Worm (Caenorhabditis elegans): Measurements from ENCODE around the gene F33G12.3.

The F33G12.3 gene

ce11 chrII:5008033-5008432 is 25.8 kb downstream of the F33G12.3 start, which contains the start of gene F59A6.3:
Gene F59A6.3, plus strand, starts transcription at chrII:5008333.
- TF ChIP-seq nhr-27 (tag; optimal IDR thresholded peaks at IDR 0.05) (no peak), K12H6.12 (tag; optimal IDR thresholded peaks at IDR 0.05) (no peak), unc-62 (GFP tag; optimal IDR thresholded peaks at IDR 0.05) (no peak), B0336.3 (GFP tag; IDR thresholded peaks at IDR 0.05) (no peak), madf-8 (GFP tag; conservative IDR thresholded peaks at IDR 0.05) (no peak), snpc-1.3 (tag; optimal IDR thresholded peaks at IDR 0.05; ENCODE audit: insufficient read depth) (no peak), ceh-91 (GFP tag; IDR thresholded peaks at IDR 0.05) (no peak), tbp1 (GFP tag; optimal IDR thresholded peaks at IDR 0.05) (no peak), ceh-79 (tag; optimal IDR thresholded peaks at IDR 0.05) (no peak), hmg-20 (GFP tag; IDR thresholded peaks at IDR 0.05) (no peak), chd-7 (tag; optimal IDR thresholded peaks at IDR 0.05) (no peak)

ce11 chrII:5004781-5005180 is 29.1 kb downstream of the F33G12.3 start, which contains the start of gene F59A6.4:
Gene F59A6.4, plus strand, starts transcription at chrII:5005081.
- TF ChIP-seq attf-3 (GFP tag; conservative IDR thresholded peaks at IDR 0.05) (no peak), akir-1 (GFP tag; optimal IDR thresholded peaks at IDR 0.05) (no peak), attf-5 (GFP tag; optimal IDR thresholded peaks at IDR 0.05) (no peak)

- TF ChIP-seq lsl-1 (GFP tag; optimal IDR thresholded peaks at IDR 0.05) (peak; percentile 23), efl-1 (GFP tag; optimal IDR thresholded peaks at IDR 0.05) (no peak), snpc-4 (GFP tag; optimal IDR thresholded peaks at IDR 0.05) (no peak), snpc-4 (tag; optimal IDR thresholded peaks at IDR 0.05) (no peak), F49E8.2 (tag; optimal IDR thresholded peaks at IDR 0.05; ENCODE audit: insufficient read depth) (peak; percentile 12), hrde-1 (tag; optimal IDR thresholded peaks at IDR 0.05; ENCODE audit: borderline replicate concordance) (peak; percentile 8)
Observed at ce11 chrII:5003660-5004059, 30.2 kb downstream of the F33G12.3 start, which contains the start of gene F59A6.10. Gene F59A6.10, plus strand, starts transcription at chrII:5003960.

- TF ChIP-seq xnd-1 (tag; optimal IDR thresholded peaks at IDR 0.05) (no peak), aptf-3 (GFP tag; IDR thresholded peaks at IDR 0.05) (0 out of 2 replicates have a peak, but pooled peaks have one; percentile 49), lir-1 (GFP tag; conservative IDR thresholded peaks at IDR 0.05) (no peak), ztf-26 (tag; optimal IDR thresholded peaks at IDR 0.05) (no peak)
Observed at ce11 chrII:5001866-5002265, 32.0 kb downstream of the F33G12.3 start.

- no peak for TF ChIP-seq cebp-2 (GFP tag; IDR thresholded peaks at IDR 0.05)
- no peak for TF ChIP-seq aptf-3 (GFP tag; IDR thresholded peaks at IDR 0.05)
- no peak for TF ChIP-seq nfya-2 (GFP tag; IDR thresholded peaks at IDR 0.05)
- no peak for TF ChIP-seq hrde-1 (tag; optimal IDR thresholded peaks at IDR 0.05; ENCODE audit: borderline replicate concordance)
- no peak for TF ChIP-seq C17E4.6 (GFP tag; IDR thresholded peaks at IDR 0.05)
- peak; percentile 52 to 98 (median 71) for TF ChIP-seq lin-35 (GFP tag; optimal IDR thresholded peaks at IDR 0.05)
- TF ChIP-seq ztf-3 (GFP tag; optimal IDR thresholded peaks at IDR 0.05), result no peak
- TF ChIP-seq ztf-6 (GFP tag; IDR thresholded peaks at IDR 0.05), result no peak
- TF ChIP-seq lag-1 (GFP tag; IDR thresholded peaks at IDR 0.05), result no peak
- no peak for TF ChIP-seq mel-28 (tag; optimal IDR thresholded peaks at IDR 0.05; ENCODE audit: borderline replicate concordance)
- no peak for TF ChIP-seq lir-1 (GFP tag; conservative IDR thresholded peaks at IDR 0.05)
- no peak for TF ChIP-seq snpc-1.3 (tag; optimal IDR thresholded peaks at IDR 0.05; ENCODE audit: insufficient read depth)
- TF ChIP-seq egl-18 (GFP tag; IDR thresholded peaks at IDR 0.05), result 0 out of 2 replicates have a peak, but pooled peaks have one; percentile 13
- no peak for TF ChIP-seq madf-8 (GFP tag; conservative IDR thresholded peaks at IDR 0.05)
- no peak for TF ChIP-seq rpc-1 (optimal IDR thresholded peaks at IDR 0.05)
- TF ChIP-seq rpc-1 (tag; optimal IDR thresholded peaks at IDR 0.05), result no peak
- TF ChIP-seq tlf-1 (GFP tag; optimal IDR thresholded peaks at IDR 0.05), result no peak
- TF ChIP-seq ceh-79 (tag; optimal IDR thresholded peaks at IDR 0.05), result no peak
- peak; percentile 41 for TF ChIP-seq snpc-1.1 (tag; optimal IDR thresholded peaks at IDR 0.05; ENCODE audit: insufficient read depth)
- TF ChIP-seq die-1 (tag; optimal IDR thresholded peaks at IDR 0.05), result no peak
- TF ChIP-seq chd-7 (tag; optimal IDR thresholded peaks at IDR 0.05), result no peak
- peak; percentile 5 for TF ChIP-seq ztf-18 (tag; optimal IDR thresholded peaks at IDR 0.05)
- TF ChIP-seq sptf-2 (GFP tag; optimal IDR thresholded peaks at IDR 0.05), result no peak
- peak; percentile 19 for TF ChIP-seq attf-5 (GFP tag; optimal IDR thresholded peaks at IDR 0.05)
- TF ChIP-seq lsl-1 (GFP tag; optimal IDR thresholded peaks at IDR 0.05), result peak; percentile 30
- TF ChIP-seq egl-44 (GFP tag; IDR thresholded peaks at IDR 0.05), result no peak
Observed at ce11 chrII:4999122-4999521, 34.7 kb downstream of the F33G12.3 start, which contains the start of gene citk-2. Gene citk-2, plus strand, starts transcription at chrII:4999520.
